Worm (Caenorhabditis elegans) whole organism, L3 larva: ENCODE results near the gene ile-2.

Experiments
- R02D3.7 ChIP-seq: fragments of 150-350 bp; optimal IDR thresholded peaks from 2 replicates; lab custom pipeline; 2014; ENCODE audit warnings: missing biosample characterization, missing genetic modification characterization
- nhr-11 ChIP-seq: fragments of 150-350 bp; optimal IDR thresholded peaks from 2 replicates; lab custom pipeline; 2014; ENCODE audit warnings: missing biosample characterization, missing genetic modification characterization
- unc-62 ChIP-seq: fragments of 150-350 bp; sonication (generic microtip); optimal IDR thresholded peaks from 4 replicates; lab custom pipeline; 2014; ENCODE audit warnings: missing biosample characterization, missing genetic modification reagents, missing genetic modification characterization

DNA sequence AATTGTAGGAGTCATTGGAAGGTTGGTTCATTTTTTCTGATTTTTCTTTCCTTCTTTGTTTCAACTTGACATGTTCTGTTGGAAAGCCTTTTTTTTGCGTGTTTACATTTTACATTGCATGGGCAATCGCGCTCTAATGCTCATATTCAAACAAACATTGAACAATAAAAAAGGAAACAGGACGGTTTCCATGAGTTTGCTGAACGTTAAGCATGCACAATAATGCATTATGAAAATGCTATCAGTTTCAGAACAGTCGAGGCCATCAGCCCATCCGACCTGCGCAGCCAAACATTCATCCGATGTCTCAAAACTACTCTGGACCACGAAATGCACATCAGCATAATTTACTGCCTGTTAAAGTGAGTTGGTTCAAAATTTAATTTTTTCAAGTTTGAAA is 22.2 kb downstream of the ile-2 start:
- TF ChIP-seq nhr-11 (tag; lab: Kevin White, UChicago) (no peak), unc-62 (no peak), R02D3.7 (tag; lab: Kevin White, UChicago) (no peak)
